Worm (Caenorhabditis elegans) whole organism, L2 larva: ENCODE data around the gene spe-43.

Source experiments
- C34F6.9 ChIP-seq: fragments of 150-350 bp; optimal IDR thresholded peaks from 2 replicates; lab custom pipeline; 2014; ENCODE audit warnings: missing biosample characterization, missing genetic modification characterization
- F13H6.1 ChIP-seq: sonication (generic microtip); optimal IDR thresholded peaks from 2 replicates; lab custom pipeline; 2016; ENCODE audit warnings: missing genetic modification characterization, missing compliant biosample characterization
- ZK546.5 ChIP-seq: sonication (generic microtip); optimal IDR thresholded peaks from 2 replicates; lab custom pipeline; 2017; ENCODE audit warnings: missing biosample characterization, missing genetic modification characterization
- aly-2 ChIP-seq: fragments of 150-350 bp; optimal IDR thresholded peaks from 2 replicates; lab custom pipeline; 2014; ENCODE audit warnings: missing biosample characterization, missing genetic modification characterization
- blmp-1 ChIP-seq: sonication (generic microtip); optimal IDR thresholded peaks from 2 replicates; lab custom pipeline; 2017; ENCODE audit warnings: missing genetic modification characterization, mild to moderate bottlenecking, missing compliant biosample characterization, antibody characterized with exemption, moderate library complexity; ENCODE audit not compliant: insufficient read depth
- ceh-16 ChIP-seq: fragments of 150-350 bp; optimal IDR thresholded peaks from 2 replicates; lab custom pipeline; 2014; ENCODE audit warnings: missing biosample characterization, missing genetic modification characterization
- crh-2 ChIP-seq: sonication (generic microtip); optimal IDR thresholded peaks from 2 replicates; lab custom pipeline; 2017; ENCODE audit warnings: missing biosample characterization, missing genetic modification characterization
- egl-27 ChIP-seq: sonication (generic microtip); optimal IDR thresholded peaks from 3 replicates; lab custom pipeline; 2017; ENCODE audit warnings: missing biosample characterization, missing genetic modification reagents, missing genetic modification characterization
- gmeb-1 ChIP-seq: fragments of 150-350 bp; optimal IDR thresholded peaks from 2 replicates; lab custom pipeline; 2014; ENCODE audit warnings: missing biosample characterization, missing genetic modification characterization
- lin-13 ChIP-seq: fragments of 150-350 bp; optimal IDR thresholded peaks from 2 replicates; lab custom pipeline; 2014; ENCODE audit warnings: missing biosample characterization, missing genetic modification reagents, missing genetic modification characterization
- lsy-2 ChIP-seq, 2 experiments: fragments of 150-350 bp in 1 of 2; sonication (generic microtip) in 1 of 2; optimal IDR thresholded peaks; 2 replicates each; lab custom pipeline; 2014 to 2017; ENCODE audit warnings: missing biosample characterization in 2 of 2, missing genetic modification characterization in 2 of 2
- mab-5 ChIP-seq: fragments of 150-350 bp; optimal IDR thresholded peaks from 2 replicates; lab custom pipeline; 2014; ENCODE audit warnings: missing biosample characterization, missing genetic modification characterization
- mdl-1 ChIP-seq, 2 experiments: fragments of 150-350 bp in 1 of 2; sonication (generic microtip) in 1 of 2; optimal IDR thresholded peaks; 2 replicates each; lab custom pipeline; 2017; ENCODE audit warnings: missing biosample characterization in 2 of 2, missing genetic modification characterization in 2 of 2
- nhr-10 ChIP-seq: sonication (generic microtip); optimal IDR thresholded peaks from 2 replicates; lab custom pipeline; 2017; ENCODE audit warnings: missing biosample characterization, missing genetic modification characterization
- nhr-11 ChIP-seq: fragments of 150-350 bp; optimal IDR thresholded peaks from 2 replicates; lab custom pipeline; 2014; ENCODE audit warnings: missing biosample characterization, missing genetic modification characterization
- nhr-129 ChIP-seq: fragments of 150-350 bp; optimal IDR thresholded peaks from 2 replicates; lab custom pipeline; 2014; ENCODE audit warnings: missing biosample characterization, missing genetic modification characterization
- nhr-21 ChIP-seq: fragments of 150-350 bp; optimal IDR thresholded peaks from 2 replicates; lab custom pipeline; 2014; ENCODE audit warnings: missing biosample characterization, missing genetic modification characterization
- nhr-237 ChIP-seq: fragments of 150-350 bp; optimal IDR thresholded peaks from 2 replicates; lab custom pipeline; 2014; ENCODE audit warnings: missing biosample characterization, missing genetic modification characterization
- nhr-25 ChIP-seq: fragments of 150-350 bp; sonication (generic microtip); optimal IDR thresholded peaks from 3 replicates; lab custom pipeline; 2014; ENCODE audit warnings: missing biosample characterization, missing genetic modification characterization
- nhr-77 ChIP-seq: fragments of 150-350 bp; optimal IDR thresholded peaks from 2 replicates; lab custom pipeline; 2014; ENCODE audit warnings: missing biosample characterization, missing genetic modification characterization
- peb-1 ChIP-seq: fragments of 150-350 bp; optimal IDR thresholded peaks from 2 replicates; lab custom pipeline; 2014; ENCODE audit warnings: missing biosample characterization, missing genetic modification characterization
- skn-1 ChIP-seq: sonication (generic microtip); optimal IDR thresholded peaks from 2 replicates; lab custom pipeline; 2017; ENCODE audit warnings: missing biosample characterization, missing genetic modification characterization
- sma-3 ChIP-seq: sonication (generic microtip); optimal IDR thresholded peaks from 2 replicates; lab custom pipeline; 2016; ENCODE audit warnings: missing genetic modification reagents, missing genetic modification characterization, missing compliant biosample characterization
- sma-9 ChIP-seq, 2 experiments: fragments of 150-350 bp in 1 of 2; sonication (generic microtip) in 1 of 2; optimal IDR thresholded peaks; 2 replicates each; lab custom pipeline; 2014 to 2016; ENCODE audit warnings: missing genetic modification characterization in 2 of 2, mild to moderate bottlenecking in 1 of 2, missing biosample characterization in 1 of 2, missing compliant biosample characterization in 1 of 2, missing genetic modification reagents in 1 of 2, moderate library complexity in 1 of 2
- unc-39 ChIP-seq: fragments of 150-350 bp; optimal IDR thresholded peaks from 2 replicates; lab custom pipeline; 2014; ENCODE audit warnings: missing biosample characterization, missing genetic modification characterization
- unc-55 ChIP-seq: fragments of 150-350 bp; sonication (generic microtip); optimal IDR thresholded peaks from 3 replicates; lab custom pipeline; 2014; ENCODE audit warnings: missing biosample characterization, missing genetic modification reagents, missing genetic modification characterization
- unc-62 ChIP-seq: fragments of 150-350 bp; optimal IDR thresholded peaks from 2 replicates; lab custom pipeline; 2014; ENCODE audit warnings: missing biosample characterization, missing genetic modification reagents, missing genetic modification characterization
- zag-1 ChIP-seq: fragments of 150-350 bp; optimal IDR thresholded peaks from 2 replicates; lab custom pipeline; 2014; ENCODE audit warnings: missing biosample characterization, missing genetic modification characterization
- ztf-1 ChIP-seq: fragments of 200-800 bp; sonication (Bioruptor generic); conservative IDR thresholded peaks from 2 replicates; pipeline ENCODE4 v1.3.6; 2022; ENCODE audit warnings: missing genetic modification characterization, missing compliant biosample characterization
- ztf-4 ChIP-seq: fragments of 150-350 bp; optimal IDR thresholded peaks from 2 replicates; lab custom pipeline; 2014; ENCODE audit warnings: missing biosample characterization, missing genetic modification characterization

Gene spe-43

DNA sequence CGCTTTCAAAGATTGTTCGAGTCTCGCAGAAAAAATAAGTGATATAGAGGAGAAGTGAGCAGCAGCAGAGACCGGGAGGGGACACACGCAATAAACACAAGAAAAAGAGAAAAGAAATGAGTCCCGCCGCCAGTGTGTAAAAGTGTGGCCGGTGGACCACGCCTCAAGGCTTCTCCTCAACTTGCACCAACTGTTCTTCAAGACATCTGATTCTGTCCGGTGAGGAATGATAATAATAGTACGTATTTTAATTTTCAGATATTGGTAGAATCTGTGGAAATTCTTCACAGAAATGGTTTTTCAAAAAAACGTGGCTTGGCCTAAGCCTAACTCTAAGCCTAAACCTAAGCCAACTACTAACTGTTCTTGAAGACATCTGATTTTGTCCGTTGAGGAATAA is 37.1 kb upstream of the spe-43 start, which contains the start of gene lev-1:
Gene lev-1, minus strand, starts transcription at position 101 of the 400 bp plus-strand sequence.
- no peak for TF ChIP-seq sma-3
- TF ChIP-seq nhr-129 (tag; lab: Kevin White, UChicago), result peak; percentile 31

DNA sequence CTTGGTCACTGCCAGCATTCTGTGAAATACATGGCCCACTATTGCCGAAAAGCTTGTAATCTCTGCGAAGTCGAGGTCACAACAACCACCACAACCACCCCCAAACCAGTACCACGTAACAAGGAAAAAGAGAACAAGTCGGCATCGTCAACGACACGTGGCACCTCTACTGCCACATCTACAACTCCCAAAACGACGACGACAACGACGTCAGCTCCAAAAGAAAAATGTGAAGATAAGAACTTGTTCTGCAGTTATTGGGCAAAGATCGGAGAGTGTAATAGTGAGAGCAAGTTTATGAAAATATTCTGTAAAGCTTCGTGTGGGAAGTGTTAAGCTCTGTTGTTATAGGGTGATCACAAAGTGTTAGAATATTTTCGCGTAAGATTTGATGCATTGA is 31.2 kb upstream of the spe-43 start:
- TF ChIP-seq zag-1 (tag; lab: Kevin White, UChicago) (no peak), gmeb-1 (tag; lab: Kevin White, UChicago) (no peak)

DNA sequence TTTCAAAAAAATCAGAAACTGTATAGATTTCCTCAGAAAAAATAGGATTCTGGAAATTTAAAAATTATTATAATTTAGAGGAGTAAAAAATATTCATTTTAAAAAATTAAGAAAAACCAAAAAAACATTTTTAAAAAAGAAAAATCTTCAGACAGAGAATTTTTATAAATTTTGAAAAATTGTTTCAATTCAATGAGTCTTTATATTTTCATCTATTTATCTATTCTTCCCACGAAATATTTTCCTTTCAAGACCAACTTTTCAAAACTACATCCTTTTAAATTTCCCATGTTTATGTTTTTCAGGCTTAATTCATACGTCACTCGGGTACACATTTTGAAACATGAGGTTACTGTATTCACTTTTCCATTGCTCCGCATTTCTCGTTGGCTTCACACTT is 28.1 kb upstream of the spe-43 start, which contains the start of gene nas-14:
Gene nas-14, plus strand, starts transcription at position 301 of the 400 bp plus-strand sequence.
- TF ChIP-seq blmp-1 (tag; lab: Kevin White, UChicago) (no peak), unc-62 (GFP tag; lab: Kevin White, UChicago) (no peak), zag-1 (tag; lab: Kevin White, UChicago) (no peak), nhr-25 (tag; lab: Kevin White, UChicago) (no peak), nhr-237 (no peak), mdl-1 (tag; optimal IDR thresholded peaks at IDR 0.05; lab: Kevin White, UChicago) (no peak), mab-5 (tag; lab: Kevin White, UChicago) (no peak), nhr-129 (tag; lab: Kevin White, UChicago) (no peak)

DNA sequence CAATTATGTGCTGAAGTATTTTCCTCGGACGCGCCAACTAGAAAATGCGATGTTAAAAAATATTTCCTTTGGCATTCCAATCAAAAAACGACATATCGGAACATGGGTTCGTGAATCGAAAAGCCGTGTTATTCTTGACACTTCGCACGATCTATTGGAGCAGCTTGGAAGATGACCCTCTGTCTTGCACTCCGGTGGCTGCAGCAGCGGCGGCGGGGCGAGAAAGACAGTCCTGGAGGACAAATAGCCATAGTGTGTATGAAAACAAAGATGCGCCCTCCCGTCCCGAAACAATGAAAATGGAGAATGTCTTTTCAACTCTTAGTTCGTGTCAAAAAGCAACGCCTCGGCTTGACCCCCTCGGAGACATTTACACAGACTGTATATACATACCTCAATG is 25.4 kb upstream of the spe-43 start:
- TF ChIP-seq C34F6.9 (tag; lab: Kevin White, UChicago) (no peak), ZK546.5 (tag; lab: Kevin White, UChicago) (no peak), nhr-129 (tag; lab: Kevin White, UChicago) (no peak), lin-13 (GFP tag; lab: Kevin White, UChicago) (no peak), ceh-16 (tag; lab: Kevin White, UChicago) (no peak), mdl-1 (tag; optimal IDR thresholded peaks at IDR 0.05; lab: Kevin White, UChicago) (no peak)

DNA sequence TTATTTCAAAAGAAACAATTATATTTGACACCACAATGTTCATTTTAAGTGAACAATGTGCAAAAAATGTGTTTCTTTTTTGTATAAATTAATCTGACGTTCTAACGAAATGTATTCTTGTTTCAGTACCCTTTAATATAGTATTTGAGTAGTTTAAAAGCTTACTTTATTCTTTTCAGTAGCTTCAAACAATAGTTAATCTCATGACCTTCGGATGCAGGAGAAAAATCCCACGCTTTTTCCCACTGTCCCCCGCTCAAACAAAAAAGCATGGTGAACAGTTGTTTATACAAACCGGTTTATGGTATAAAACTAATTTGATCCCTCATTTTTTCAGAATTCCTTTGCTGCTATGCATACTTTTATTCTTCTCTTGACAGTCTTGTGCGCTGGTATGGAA is 23.0 kb upstream of the spe-43 start, which contains the start of gene scl-14:
Gene scl-14, plus strand, starts transcription at position 301 of the 400 bp plus-strand sequence.
- TF ChIP-seq nhr-77 (tag; lab: Kevin White, UChicago) (no peak), nhr-25 (tag; lab: Kevin White, UChicago) (no peak), sma-9 (GFP tag; optimal IDR thresholded peaks at IDR 0.05; lab: Kevin White, UChicago) (no peak), sma-9 (tag; optimal IDR thresholded peaks at IDR 0.05; lab: Kevin White, UChicago) (no peak), skn-1 (tag; lab: Kevin White, UChicago) (no peak), mdl-1 (tag; optimal IDR thresholded peaks at IDR 0.05; lab: Kevin White, UChicago) (no peak)

DNA sequence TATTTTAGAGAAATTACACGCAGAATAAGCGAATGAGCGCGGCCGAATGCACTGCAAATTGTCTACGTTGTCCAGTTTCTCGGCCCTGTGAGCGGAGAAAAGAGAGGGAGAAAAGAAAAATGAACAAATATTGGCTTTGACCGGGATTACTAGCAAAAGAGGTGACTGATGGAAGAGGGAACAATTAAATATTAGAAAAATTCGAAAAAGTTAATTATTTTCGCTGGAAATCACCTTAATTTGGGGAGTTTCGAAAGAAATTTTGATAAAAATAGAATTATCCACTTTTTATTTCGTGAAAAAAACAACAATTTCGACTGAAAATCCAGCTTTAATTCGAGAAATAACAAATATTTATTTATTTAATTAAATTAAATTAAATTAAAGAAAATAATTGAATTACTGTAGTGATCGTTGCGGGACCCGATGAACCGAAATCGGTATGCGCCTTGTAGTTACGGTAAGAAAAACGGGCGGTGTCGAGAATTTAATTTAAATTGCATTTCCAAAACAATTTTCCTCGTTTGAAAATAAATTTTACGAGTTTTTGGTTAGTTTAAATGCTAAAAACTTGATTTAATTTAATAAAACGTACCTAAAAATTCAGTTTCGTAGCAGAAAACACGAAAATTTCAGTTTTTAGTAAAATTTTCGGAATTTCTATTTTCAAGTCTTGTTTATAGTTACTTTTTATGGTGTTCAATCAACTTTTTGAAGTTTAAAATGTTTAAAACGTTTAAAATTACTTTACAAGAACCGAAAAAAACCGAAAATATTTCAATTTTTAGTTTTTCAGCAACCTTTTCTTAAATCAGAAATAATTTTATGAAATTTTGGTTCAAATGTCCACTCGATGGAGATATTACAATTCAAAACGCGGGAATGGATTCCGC is 12.5 kb upstream of the spe-43 start, which contains the start of the genes crld-1 and msh-5:
Gene crld-1, minus strand, starts transcription at position 51 of the 893 bp plus-strand sequence.
Gene msh-5, plus strand, starts transcription at position 843 of the 893 bp plus-strand sequence.
- no peak for TF ChIP-seq unc-39
- TF ChIP-seq nhr-129 (tag; lab: Kevin White, UChicago), result peak; percentile 44
- no peak for TF ChIP-seq mab-5 (tag; lab: Kevin White, UChicago)
- peak; percentile 2 for TF ChIP-seq unc-55 (GFP tag; lab: Kevin White, UChicago)

DNA sequence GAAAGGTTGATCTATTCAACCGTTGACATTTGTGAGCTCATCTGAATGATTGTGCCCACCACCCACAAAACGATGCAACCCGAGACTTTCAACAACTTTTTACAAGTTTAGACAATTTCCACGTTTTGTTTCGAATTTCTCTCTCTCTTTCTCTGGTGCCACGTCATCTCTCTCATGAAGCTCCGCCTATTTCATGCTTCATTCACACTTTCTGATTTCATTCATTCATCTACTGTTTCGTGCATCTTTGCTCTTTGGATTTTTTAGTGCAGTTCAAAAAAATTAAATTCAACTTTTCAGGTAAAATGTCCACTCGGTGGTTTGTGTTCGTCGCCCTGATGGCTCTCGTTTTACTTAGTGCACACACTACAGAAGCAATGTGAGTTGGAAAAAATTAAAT is 7.1 kb upstream of the spe-43 start, which contains the start of gene nlp-79:
Gene nlp-79, plus strand, starts transcription at position 301 of the 400 bp plus-strand sequence.
- TF ChIP-seq peb-1 (no peak), blmp-1 (tag; lab: Kevin White, UChicago) (no peak), lsy-2 (tag; optimal IDR thresholded peaks at IDR 0.05; lab: Kevin White, UChicago) (no peak), nhr-10 (no peak), ZK546.5 (tag; lab: Kevin White, UChicago) (no peak), nhr-21 (tag; lab: Kevin White, UChicago) (no peak), ztf-4 (tag; lab: Kevin White, UChicago) (no peak), F13H6.1 (tag; lab: Kevin White, UChicago) (no peak), ztf-1 (GFP tag; lab: Robert Waterston, UW) (no peak), egl-27 (tag; lab: Kevin White, UChicago) (no peak), aly-2 (no peak), nhr-11 (tag; lab: Kevin White, UChicago) (no peak), crh-2 (tag; lab: Kevin White, UChicago) (no peak)
